Worm (Caenorhabditis elegans) whole organism, young adult: ENCODE measurements around the gene ima-1.

ENCODE experiments used
- K11D2.4 ChIP-seq: fragments of 200-800 bp; sonication (Bioruptor generic); IDR thresholded peaks from 2 replicates; pipeline ENCODE4 v1.3.6; 2022; ENCODE audit warnings: missing genetic modification reagents, missing genetic modification characterization, missing compliant biosample characterization
- Y53G8AR.9 ChIP-seq: fragments of 200-800 bp; sonication (Bioruptor generic); conservative IDR thresholded peaks from 2 replicates; pipeline ENCODE4 v1.3.6; 2022; ENCODE audit warnings: missing genetic modification reagents, missing genetic modification characterization, missing compliant biosample characterization
- ama-1 ChIP-seq, 3 experiments: fragments of 150-350 bp in 1 of 3; sonication (generic microtip) in 2 of 3; optimal IDR thresholded peaks; 2 replicates each; lab custom pipeline; 2014 to 2018; ENCODE audit warnings: missing biosample characterization in 2 of 3, missing genetic modification characterization in 2 of 3, missing genetic modification reagents in 2 of 3
- aptf-3 ChIP-seq: fragments of 200-800 bp; sonication (Bioruptor generic); IDR thresholded peaks from 2 replicates; pipeline ENCODE4 v1.3.6; 2022; ENCODE audit warnings: missing genetic modification characterization, missing compliant biosample characterization
- ccch-3 ChIP-seq: fragments of 200-800 bp; sonication (Bioruptor generic); optimal IDR thresholded peaks from 2 replicates; lab custom pipeline; 2018; ENCODE audit warnings: mild to moderate bottlenecking, missing genetic modification characterization, missing compliant biosample characterization
- ceh-79 ChIP-seq: sonication (generic microtip); optimal IDR thresholded peaks from 2 replicates; lab custom pipeline; 2017; ENCODE audit warnings: mild to moderate bottlenecking, missing genetic modification characterization, missing compliant biosample characterization
- ekl-4 ChIP-seq: fragments of 200-800 bp; sonication (Bioruptor generic); IDR thresholded peaks from 2 replicates; pipeline ENCODE4 v1.3.6; 2022; ENCODE audit warnings: missing genetic modification reagents, missing genetic modification characterization, missing compliant biosample characterization
- nhr-179 ChIP-seq: sonication (generic microtip); optimal IDR thresholded peaks from 2 replicates; lab custom pipeline; 2016; ENCODE audit warnings: mild to moderate bottlenecking, missing genetic modification characterization, missing compliant biosample characterization
- nhr-90 ChIP-seq: sonication (generic microtip); optimal IDR thresholded peaks from 2 replicates; lab custom pipeline; 2016; ENCODE audit warnings: missing genotype, mild to moderate bottlenecking, missing genetic modification characterization, missing compliant biosample characterization
- pha-4 ChIP-seq: fragments of 150-350 bp; sonication (generic microtip); optimal IDR thresholded peaks from 2 replicates; lab custom pipeline; 2014; ENCODE audit warnings: missing biosample characterization, missing genetic modification reagents, missing genetic modification characterization
- snpc-4 ChIP-seq, 5 experiments: fragments of 150-350 bp in 1 of 5; sonication (generic microtip) in 4 of 5; optimal IDR thresholded peaks; 2 replicates each; lab custom pipeline; 2014 to 2018; ENCODE audit warnings: missing genetic modification characterization in 5 of 5, missing biosample characterization in 3 of 5, antibody characterized with exemption in 2 of 5, mild to moderate bottlenecking in 2 of 5, missing compliant biosample characterization in 2 of 5, missing genotype in 2 of 5, moderate library complexity in 2 of 5, missing genetic modification reagents in 1 of 5
- tbp1 ChIP-seq: fragments of 200-800 bp; sonication (Bioruptor generic); optimal IDR thresholded peaks from 2 replicates; lab custom pipeline; 2018; ENCODE audit warnings: mild to moderate bottlenecking, missing genetic modification characterization, missing compliant biosample characterization
- unc-62 ChIP-seq: fragments of 150-350 bp; optimal IDR thresholded peaks from 2 replicates; lab custom pipeline; 2014; ENCODE audit warnings: missing biosample characterization, missing genetic modification reagents, missing genetic modification characterization

DNA sequence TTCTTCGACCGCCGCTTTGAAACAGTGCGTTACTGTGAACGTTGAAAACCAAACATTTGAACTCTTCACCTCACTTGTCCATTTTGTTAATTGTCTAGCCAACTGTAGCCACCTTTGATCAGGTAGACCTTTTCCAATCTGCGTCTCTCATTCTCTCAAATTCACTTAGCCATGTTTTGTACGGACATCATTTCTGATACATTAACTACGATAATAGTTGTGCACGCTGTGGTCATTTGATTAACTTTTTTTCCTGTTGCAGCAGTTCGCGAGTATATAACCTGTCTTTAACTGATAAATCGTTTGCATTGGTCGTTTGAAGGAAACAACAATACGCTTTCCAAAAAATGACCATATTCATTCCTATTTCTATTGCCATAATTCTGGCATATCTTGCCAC, 22.1 kb upstream of the ima-1 start, which contains the start of gene cyp-29A2:
- no peak for TF ChIP-seq unc-62
- TF ChIP-seq ekl-4 (GFP tag; lab: Robert Waterston, UW): no peak
- no peak for TF ChIP-seq Y53G8AR.9
- no peak for TF ChIP-seq snpc-4 (GFP tag; optimal IDR thresholded peaks at IDR 0.05; lab: Kevin White, UChicago)
- TF ChIP-seq snpc-4 (tag; optimal IDR thresholded peaks at IDR 0.05; lab: Kevin White, UChicago): no peak
- no peak for TF ChIP-seq nhr-90 (tag; lab: Kevin White, UChicago)
- no peak for TF ChIP-seq tbp1 (GFP tag; lab: Kevin White, UChicago)
- TF ChIP-seq K11D2.4 (GFP tag; lab: Robert Waterston, UW): no peak
- TF ChIP-seq pha-4 (tag; lab: Kevin White, UChicago): no peak
- TF ChIP-seq ccch-3 (GFP tag; lab: Kevin White, UChicago): no peak
- no peak for TF ChIP-seq ama-1 (optimal IDR thresholded peaks at IDR 0.05; lab: Kevin White, UChicago)
- no peak for TF ChIP-seq ama-1 (GFP tag; optimal IDR thresholded peaks at IDR 0.05; lab: Kevin White, UChicago)
- TF ChIP-seq nhr-179 (tag; lab: Kevin White, UChicago): no peak
- no peak for TF ChIP-seq ceh-79
- no peak for TF ChIP-seq aptf-3
